Worm (Caenorhabditis elegans) whole organism, L4 larva: Measurements from ENCODE around the gene laat-1.

Source experiments
- D1046.2 ChIP-seq: fragments of 200-800 bp; sonication (Bioruptor generic); IDR thresholded peaks from 2 replicates; pipeline ENCODE4 v1.3.6; 2022; ENCODE audit warnings: missing genetic modification characterization, missing compliant biosample characterization
- F49E8.2 ChIP-seq: sonication (generic microtip); optimal IDR thresholded peaks from 2 replicates; lab custom pipeline; 2016; ENCODE audit warnings: missing compliant biosample characterization, mild to moderate bottlenecking, missing genetic modification characterization, borderline replicate concordance
- T26A8.4 ChIP-seq: fragments of 200-800 bp; sonication (Bioruptor generic); IDR thresholded peaks from 2 replicates; pipeline ENCODE4 v1.3.6; 2022; ENCODE audit warnings: missing genetic modification characterization, missing compliant biosample characterization
- Y48G9A.11 ChIP-seq: fragments of 200-800 bp; sonication (Bioruptor generic); IDR thresholded peaks from 2 replicates; pipeline ENCODE4 v1.3.6; 2022; ENCODE audit warnings: missing genetic modification reagents, missing genetic modification characterization, missing compliant biosample characterization
- Y75B8A.6 ChIP-seq: fragments of 200-800 bp; sonication (Bioruptor generic); IDR thresholded peaks from 2 replicates; pipeline ENCODE4 v1.3.6; 2022; ENCODE audit warnings: missing genetic modification reagents, missing genetic modification characterization, missing compliant biosample characterization
- ZK546.5 ChIP-seq, 2 experiments: sonication (generic microtip); optimal IDR thresholded peaks; 2 replicates each; lab custom pipeline; 2017; ENCODE audit warnings: missing biosample characterization in 2 of 2, missing genetic modification characterization in 2 of 2
- aha-1 ChIP-seq: fragments of 150-350 bp; peaks from one replicate; lab custom pipeline; 2014; ENCODE audit warnings: missing biosample characterization, missing genetic modification characterization
- attf-4 ChIP-seq: sonication (generic microtip); optimal IDR thresholded peaks from 3 replicates; lab custom pipeline; 2017; ENCODE audit warnings: missing biosample characterization, missing genetic modification characterization
- ceh-20 ChIP-seq: fragments of 200-800 bp; sonication (Bioruptor generic); IDR thresholded peaks from 2 replicates; pipeline ENCODE4 v1.3.6; 2022; ENCODE audit warnings: missing genetic modification reagents, missing genetic modification characterization, missing compliant biosample characterization
- daf-16 ChIP-seq, 3 experiments: sonication (generic microtip); optimal IDR thresholded peaks; 2 replicates each; lab custom pipeline; 2016 to 2017; ENCODE audit warnings: missing genetic modification characterization in 3 of 3, missing genetic modification reagents in 3 of 3, mild to moderate bottlenecking in 2 of 3, missing compliant biosample characterization in 2 of 3, missing biosample characterization in 1 of 3, moderate library complexity in 1 of 3
- daf-8 ChIP-seq: fragments of 200-800 bp; sonication (Bioruptor generic); IDR thresholded peaks from 2 replicates; pipeline ENCODE4 v1.3.6; 2022; ENCODE audit warnings: missing genetic modification characterization, missing compliant biosample characterization
- dmd-6 ChIP-seq: fragments of 200-800 bp; sonication (Bioruptor generic); IDR thresholded peaks from 2 replicates; pipeline ENCODE4 v1.3.6; 2022; ENCODE audit warnings: missing genetic modification reagents, missing genetic modification characterization, missing compliant biosample characterization
- dve-1 ChIP-seq: sonication (generic microtip); optimal IDR thresholded peaks from 2 replicates; lab custom pipeline; 2017; ENCODE audit warnings: antibody characterized with exemption, mild to moderate bottlenecking, missing genetic modification characterization, missing compliant biosample characterization; ENCODE audit not compliant: insufficient read depth
- fkh-10 ChIP-seq: fragments of 150-350 bp; optimal IDR thresholded peaks from 2 replicates; lab custom pipeline; 2014; ENCODE audit warnings: missing biosample characterization, missing genetic modification reagents, missing genetic modification characterization
- hlh-30 ChIP-seq: sonication (generic microtip); optimal IDR thresholded peaks from 2 replicates; lab custom pipeline; 2017; ENCODE audit warnings: antibody characterized with exemption, mild to moderate bottlenecking, missing genetic modification characterization, missing compliant biosample characterization; ENCODE audit not compliant: insufficient read depth
- hmg-1.1 ChIP-seq: fragments of 200-800 bp; sonication (Bioruptor generic); IDR thresholded peaks from 2 replicates; pipeline ENCODE4 v1.3.6; 2022; ENCODE audit warnings: missing genetic modification reagents, missing genetic modification characterization, missing compliant biosample characterization
- lin-13 ChIP-seq: fragments of 150-350 bp; optimal IDR thresholded peaks from 2 replicates; lab custom pipeline; 2014; ENCODE audit warnings: missing biosample characterization, missing genetic modification reagents, missing genetic modification characterization
- lin-15B ChIP-seq: fragments of 150-350 bp; sonication (generic microtip); optimal IDR thresholded peaks from 3 replicates; lab custom pipeline; 2014; ENCODE audit warnings: missing biosample characterization, missing genetic modification characterization
- lin-29 ChIP-seq: fragments of 200-800 bp; sonication (Bioruptor generic); IDR thresholded peaks from 2 replicates; pipeline ENCODE4 v1.3.6; 2022; ENCODE audit warnings: missing genetic modification reagents, missing genetic modification characterization, missing compliant biosample characterization
- lin-38 ChIP-seq: fragments of 200-800 bp; sonication (Bioruptor generic); IDR thresholded peaks from 2 replicates; pipeline ENCODE4 v1.3.6; 2022; ENCODE audit warnings: missing genetic modification reagents, missing genetic modification characterization, missing compliant biosample characterization
- lin-39 ChIP-seq: fragments of 150-350 bp; optimal IDR thresholded peaks from 2 replicates; lab custom pipeline; 2014; ENCODE audit warnings: missing biosample characterization, missing genetic modification reagents, missing genetic modification characterization
- lsy-2 ChIP-seq, 2 experiments: fragments of 150-350 bp in 1 of 2; sonication (generic microtip) in 1 of 2; optimal IDR thresholded peaks; 2 replicates each; lab custom pipeline; 2014 to 2017; ENCODE audit warnings: missing biosample characterization in 2 of 2, missing genetic modification characterization in 2 of 2
- mdt-29 ChIP-seq: fragments of 200-800 bp; sonication (Bioruptor generic); IDR thresholded peaks from 2 replicates; pipeline ENCODE4 v1.3.6; 2022; ENCODE audit warnings: missing genetic modification reagents, missing genetic modification characterization, missing compliant biosample characterization
- mep-1 ChIP-seq: fragments of 150-350 bp; sonication (generic microtip); optimal IDR thresholded peaks from 3 replicates; lab custom pipeline; 2014; ENCODE audit warnings: missing biosample characterization, missing genetic modification characterization
- nhr-237 ChIP-seq: sonication (generic microtip); optimal IDR thresholded peaks from 2 replicates; lab custom pipeline; 2017; ENCODE audit warnings: missing biosample characterization, missing genetic modification characterization
- nhr-25 ChIP-seq: sonication (generic microtip); optimal IDR thresholded peaks from 2 replicates; lab custom pipeline; 2017; ENCODE audit warnings: missing genetic modification characterization, mild to moderate bottlenecking, missing compliant biosample characterization, antibody characterized with exemption, moderate library complexity, borderline replicate concordance; ENCODE audit not compliant: insufficient read depth
- nhr-41 ChIP-seq: fragments of 200-800 bp; sonication (Bioruptor generic); IDR thresholded peaks from 2 replicates; pipeline ENCODE4 v1.3.6; 2022; ENCODE audit warnings: missing genetic modification reagents, missing genetic modification characterization, missing compliant biosample characterization
- nhr-77 ChIP-seq: fragments of 150-350 bp; optimal IDR thresholded peaks from 2 replicates; lab custom pipeline; 2014; ENCODE audit warnings: missing biosample characterization, missing genetic modification characterization
- pha-4 ChIP-seq, 2 experiments: fragments of 150-350 bp in 1 of 2; fragments of 200-800 bp in 1 of 2; sonication (Bioruptor generic) in 1 of 2; IDR thresholded peaks in 1 of 2; optimal IDR thresholded peaks in 1 of 2; 2 replicates each; pipeline versions ENCODE4 v1.3.6 to Lab custom; 2014 to 2022; ENCODE audit warnings: missing genetic modification characterization in 2 of 2, missing genetic modification reagents in 2 of 2, missing biosample characterization in 1 of 2, missing compliant biosample characterization in 1 of 2
- sdz-12 ChIP-seq: fragments of 200-800 bp; sonication (Bioruptor generic); optimal IDR thresholded peaks from 2 replicates; lab custom pipeline; 2018; ENCODE audit warnings: mild to moderate bottlenecking, missing genetic modification characterization, missing compliant biosample characterization
- set-16 ChIP-seq: fragments of 200-800 bp; sonication (Bioruptor generic); IDR thresholded peaks from 2 replicates; pipeline ENCODE4 v1.3.6; 2022; ENCODE audit warnings: missing genetic modification reagents, missing genetic modification characterization, missing compliant biosample characterization
- skn-1 ChIP-seq: fragments of 150-350 bp; optimal IDR thresholded peaks from 2 replicates; lab custom pipeline; 2014; ENCODE audit warnings: missing biosample characterization, missing genetic modification characterization
- snpc-1.2 ChIP-seq: fragments of 200-800 bp; sonication (Bioruptor generic); IDR thresholded peaks from 2 replicates; pipeline ENCODE4 v1.3.6; 2022; ENCODE audit warnings: missing genetic modification reagents, missing genetic modification characterization, missing compliant biosample characterization
- spr-1 ChIP-seq: sonication (generic microtip); optimal IDR thresholded peaks from 2 replicates; lab custom pipeline; 2016; ENCODE audit warnings: mild to moderate bottlenecking, missing genetic modification characterization, missing compliant biosample characterization
- tag-97 ChIP-seq: fragments of 200-800 bp; sonication (Bioruptor generic); IDR thresholded peaks from 2 replicates; pipeline ENCODE4 v1.3.6; 2022; ENCODE audit warnings: missing genetic modification characterization, missing compliant biosample characterization
- zip-11 ChIP-seq: fragments of 200-800 bp; sonication (Bioruptor generic); IDR thresholded peaks from 2 replicates; pipeline ENCODE4 v1.3.6; 2022; ENCODE audit warnings: missing genetic modification characterization, missing compliant biosample characterization
- zip-2 ChIP-seq: fragments of 150-350 bp; optimal IDR thresholded peaks from 2 replicates; lab custom pipeline; 2014; ENCODE audit warnings: missing biosample characterization, missing genetic modification characterization
- ztf-11 ChIP-seq: fragments of 150-350 bp; optimal IDR thresholded peaks from 2 replicates; lab custom pipeline; 2014; ENCODE audit warnings: missing biosample characterization, missing genetic modification characterization

The laat-1 gene

ce11 chrII:221212-221611 lies 16.4 kb downstream of the laat-1 start (continued):
- TF ChIP-seq ztf-11 (tag; lab: Kevin White, UChicago) (no peak), zip-11 (GFP tag; lab: Robert Waterston, UW) (no peak), lin-29 (GFP tag; lab: Robert Waterston, UW) (no peak), sdz-12 (GFP tag; lab: Kevin White, UChicago) (no peak), hlh-30 (peak; percentile 99), fkh-10 (GFP tag; lab: Kevin White, UChicago) (no peak), ZK546.5 (tag; optimal IDR thresholded peaks at IDR 0.05; lab: Kevin White, UChicago) (no peak), hmg-1.1 (peak; percentile 91), zip-2 (no peak), lin-38 (GFP tag; lab: Robert Waterston, UW) (peak; percentile 74), skn-1 (tag; lab: Kevin White, UChicago) (no peak), lin-15B (tag; lab: Kevin White, UChicago) (no peak), tag-97 (no peak), lin-13 (GFP tag; lab: Kevin White, UChicago) (peak; percentile 60), lin-39 (no peak), mep-1 (tag; lab: Kevin White, UChicago) (peak; percentile 91), nhr-25 (tag; lab: Kevin White, UChicago) (peak; percentile 68), snpc-1.2 (GFP tag; lab: Robert Waterston, UW) (0 out of 2 replicates have a peak, but pooled peaks have one; percentile 8), daf-8 (GFP tag; lab: Robert Waterston, UW) (no peak), T26A8.4 (peak; percentile 32), ceh-20 (GFP tag; lab: Robert Waterston, UW) (peak; percentile 59; the same call in 1 of the 2 replicates), spr-1 (peak; percentile 29), mdt-29 (GFP tag; lab: Robert Waterston, UW) (peak; percentile 57; the same call in 1 of the 2 replicates), nhr-77 (tag; lab: Kevin White, UChicago) (peak; percentile 14), nhr-41 (GFP tag; lab: Robert Waterston, UW) (no peak), Y75B8A.6 (GFP tag; lab: Robert Waterston, UW) (no peak), daf-16 (GFP tag; optimal IDR thresholded peaks at IDR 0.05; lab: Kevin White, UChicago) (peak in 1 of 2 experiments; percentile 51), daf-16 (tag; optimal IDR thresholded peaks at IDR 0.05; lab: Kevin White, UChicago) (peak; percentile 24), nhr-237 (tag; lab: Kevin White, UChicago) (no peak), pha-4 (GFP tag; IDR thresholded peaks at IDR 0.05; lab: Robert Waterston, UW) (peak; percentile 55), pha-4 (tag; optimal IDR thresholded peaks at IDR 0.05; lab: Kevin White, UChicago) (no peak), attf-4 (tag; lab: Kevin White, UChicago) (no peak)
- TF ChIP-seq, all 104 proteins: peak for 41

- TF ChIP-seq daf-16 (GFP tag; optimal IDR thresholded peaks at IDR 0.05; lab: Kevin White, UChicago) (no peak), daf-16 (tag; optimal IDR thresholded peaks at IDR 0.05; lab: Kevin White, UChicago) (no peak), dmd-6 (GFP tag; lab: Robert Waterston, UW) (no peak), F49E8.2 (peak; percentile 16), lin-38 (GFP tag; lab: Robert Waterston, UW) (peak; percentile 43), lsy-2 (tag; optimal IDR thresholded peaks at IDR 0.05; lab: Kevin White, UChicago) (peak in 1 of 2 experiments; percentile 7), Y48G9A.11 (GFP tag; lab: Robert Waterston, UW) (no peak), zip-11 (GFP tag; lab: Robert Waterston, UW) (no peak)
Observed at ce11 chrII:220602-221001, 17.0 kb downstream of the laat-1 start, which contains the start of gene ubxn-3. TSS of gene ubxn-3 (minus strand) at chrII:220667.

- TF ChIP-seq daf-8 (GFP tag; lab: Robert Waterston, UW), result 0 out of 2 replicates have a peak, but pooled peaks have one; percentile 41
- TF ChIP-seq set-16 (GFP tag; lab: Robert Waterston, UW), result peak; percentile 53; the same call in 1 of the 2 replicates
- peak; percentile 70 for TF ChIP-seq aha-1 (tag; lab: Kevin White, UChicago)
- no peak for TF ChIP-seq lin-29 (GFP tag; lab: Robert Waterston, UW)
- 0 out of 2 replicates have a peak, but pooled peaks have one; percentile 35 for TF ChIP-seq D1046.2
- no peak for TF ChIP-seq dve-1
Observed at ce11 chrII:219846-220503, 17.6 kb downstream of the laat-1 start.
